Fruit fly (Drosophila melanogaster) whole organism, embryonic: ENCODE data around the gene eca.

Experiments used
- Blimp-1 ChIP-seq: fragments of 200-800 bp; sonication (Bioruptor generic); optimal IDR thresholded peaks from 3 replicates; lab custom pipeline; 2018; ENCODE audit warnings: missing biosample characterization, missing genetic modification characterization, mild to moderate bottlenecking, moderate library complexity, missing genetic modification reagents
- ken ChIP-seq: fragments of 200-800 bp; sonication (Bioruptor generic); IDR thresholded peaks from 3 replicates; pipeline ENCODE4 v1.3.6; 2022; ENCODE audit warnings: missing biosample characterization, missing genetic modification characterization
- sisA ChIP-seq: fragments of 200-800 bp; sonication (Bioruptor generic); IDR thresholded peaks from 2 replicates; pipeline ENCODE4 v1.3.6; 2022; ENCODE audit warnings: missing biosample characterization, missing genetic modification characterization

dm6 chr3R:9637361-9637760 lies 47.9 kb downstream of the eca start, which contains the start of gene Scm:
- TF ChIP-seq sisA (GFP tag; lab: Robert Waterston, UW) = no peak
- no peak for TF ChIP-seq Blimp-1 (GFP tag; lab: Kevin White, UChicago)
- TF ChIP-seq ken = no peak
